Worm (Caenorhabditis elegans): Measurements from ENCODE around the gene hlh-26.

Gene hlh-26

DNA sequence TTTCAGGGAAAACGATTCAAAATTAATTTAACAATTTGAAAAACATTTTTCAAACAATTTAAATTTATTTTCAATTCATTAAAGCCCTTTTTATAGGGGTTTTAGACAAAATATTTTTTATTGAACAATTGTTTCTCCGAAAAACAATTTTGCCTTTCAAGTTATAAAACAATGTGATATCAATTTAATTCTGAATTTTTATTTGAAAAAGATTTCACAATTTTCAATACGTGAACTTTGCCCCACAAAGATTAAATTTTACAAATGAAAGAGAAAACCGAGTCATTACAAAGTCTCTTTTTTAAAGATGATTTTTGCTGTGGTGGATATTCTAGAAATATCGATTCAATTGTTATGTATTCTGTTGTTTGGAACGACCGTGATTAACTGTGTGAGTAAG is 14.6 kb downstream of the hlh-26 start, which contains the start of gene ZK177.2:
Gene ZK177.2 (plus strand): TSS at position 301 of the 400 bp plus-strand sequence.
- TF ChIP-seq ama-1 (optimal IDR thresholded peaks at IDR 0.05), result no peak
- no peak for TF ChIP-seq mep-1 (tag; optimal IDR thresholded peaks at IDR 0.05)
- TF ChIP-seq nhr-90 (tag; optimal IDR thresholded peaks at IDR 0.05; ENCODE audit: poor library complexity), result no peak
- TF ChIP-seq lin-13 (GFP tag; optimal IDR thresholded peaks at IDR 0.05), result no peak
- no peak for TF ChIP-seq egl-13 (tag; optimal IDR thresholded peaks at IDR 0.05)
- no peak for TF ChIP-seq hlh-4 (tag; optimal IDR thresholded peaks at IDR 0.05)
- TF ChIP-seq snu-23 (GFP tag; optimal IDR thresholded peaks at IDR 0.05), result no peak
- TF ChIP-seq hpl-2 (GFP tag; optimal IDR thresholded peaks at IDR 0.05), result no peak
- no peak for TF ChIP-seq zag-1 (tag; optimal IDR thresholded peaks at IDR 0.05)
- TF ChIP-seq nhr-71 (tag; optimal IDR thresholded peaks at IDR 0.05), result no peak
- no peak for TF ChIP-seq mef-2 (tag; optimal IDR thresholded peaks at IDR 0.05)
- TF ChIP-seq ces-1 (GFP tag; optimal IDR thresholded peaks at IDR 0.05), result no peak
- TF ChIP-seq zip-4 (GFP tag; optimal IDR thresholded peaks at IDR 0.05), result no peak
- TF ChIP-seq irx-1 (tag; optimal IDR thresholded peaks at IDR 0.05), result no peak
- no peak for TF ChIP-seq aly-2 (tag; optimal IDR thresholded peaks at IDR 0.05)
- TF ChIP-seq nhr-47 (tag; optimal IDR thresholded peaks at IDR 0.05), result no peak
- TF ChIP-seq egl-27 (tag; optimal IDR thresholded peaks at IDR 0.05), result no peak
- no peak for TF ChIP-seq ceh-63 (GFP tag; optimal IDR thresholded peaks at IDR 0.05)
- TF ChIP-seq nhr-19 (GFP tag; conservative IDR thresholded peaks at IDR 0.05), result no peak

DNA sequence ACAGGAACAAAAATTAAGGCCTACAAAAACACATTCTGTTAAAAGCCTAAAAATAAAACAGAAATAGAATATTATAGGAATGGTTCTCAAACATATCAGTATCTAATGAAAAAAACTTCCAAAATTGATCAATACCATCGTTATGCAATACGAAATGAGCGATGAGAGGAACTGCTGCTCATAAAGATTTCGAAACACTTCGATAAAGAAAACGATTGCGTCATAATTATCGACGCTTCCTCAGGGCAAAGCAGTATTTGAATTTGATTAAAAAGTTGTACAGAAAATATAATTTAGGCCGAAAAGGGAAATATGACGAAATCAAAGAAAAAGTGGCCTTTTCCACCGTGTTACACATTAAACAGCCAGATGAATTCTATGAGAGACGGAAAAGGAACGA is 15.5 kb downstream of the hlh-26 start:
- TF ChIP-seq mdl-1 (tag; optimal IDR thresholded peaks at IDR 0.05), result no peak

- TF ChIP-seq pax-3 (tag; optimal IDR thresholded peaks at IDR 0.05) (no peak), efl-3 (GFP tag; optimal IDR thresholded peaks at IDR 0.05) (no peak), vab-15 (tag; optimal IDR thresholded peaks at IDR 0.05) (no peak), xbp-1 (tag; optimal IDR thresholded peaks at IDR 0.05) (no peak), nhr-84 (tag; optimal IDR thresholded peaks at IDR 0.05) (no peak), C04F5.9 (tag; optimal IDR thresholded peaks at IDR 0.05) (no peak), nhr-237 (tag; optimal IDR thresholded peaks at IDR 0.05) (no peak), elt-2 (tag; optimal IDR thresholded peaks at IDR 0.05) (no peak), mep-1 (tag; optimal IDR thresholded peaks at IDR 0.05) (no peak), zag-1 (tag; optimal IDR thresholded peaks at IDR 0.05) (no peak), nhr-71 (tag; optimal IDR thresholded peaks at IDR 0.05) (no peak), snu-23 (GFP tag; optimal IDR thresholded peaks at IDR 0.05) (no peak), lin-14 (GFP tag; optimal IDR thresholded peaks at IDR 0.05) (no peak), ceh-63 (GFP tag; optimal IDR thresholded peaks at IDR 0.05) (no peak), ets-5 (GFP tag; IDR thresholded peaks at IDR 0.05) (no peak), unc-30 (tag; optimal IDR thresholded peaks at IDR 0.05) (no peak), sptf-1 (tag; optimal IDR thresholded peaks at IDR 0.05) (no peak), lin-35 (GFP tag; optimal IDR thresholded peaks at IDR 0.05) (no peak), mdl-1 (tag; optimal IDR thresholded peaks at IDR 0.05) (no peak)
Measured at ce11 chrII:5517643-5518042, 15.9 kb downstream of the hlh-26 start, which contains the start of gene ZK177.9. TSS of gene ZK177.9 (minus strand) at chrII:5517743.

DNA sequence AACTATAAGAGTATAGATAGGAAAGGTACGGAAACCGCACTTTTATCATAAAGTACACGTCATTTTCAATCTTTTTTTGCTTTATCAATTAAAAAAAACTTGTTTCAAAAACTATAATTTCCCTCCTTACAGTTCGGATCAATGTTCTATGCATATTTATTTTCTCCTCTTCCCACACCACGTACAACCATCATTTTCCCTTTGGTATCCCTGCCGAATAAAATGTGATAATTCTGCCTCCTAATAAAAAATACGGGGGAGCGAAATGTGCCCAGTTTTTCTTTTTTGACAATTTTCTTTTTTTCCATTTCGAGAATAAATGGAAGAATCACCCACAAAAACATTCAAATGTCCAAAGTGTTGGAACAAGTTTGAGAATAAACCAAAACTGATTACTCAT is 18.0 kb downstream of the hlh-26 start, which contains the start of gene ZK177.3:
Gene ZK177.3 (plus strand): TSS at position 301 of the 400 bp plus-strand sequence.
- TF ChIP-seq unc-62 (GFP tag; optimal IDR thresholded peaks at IDR 0.05), result no peak
- peak; percentile 34 for TF ChIP-seq elt-2 (tag; optimal IDR thresholded peaks at IDR 0.05)
- TF ChIP-seq grh-1 (GFP tag; IDR thresholded peaks at IDR 0.05), result no peak
- no peak for TF ChIP-seq efl-1 (optimal IDR thresholded peaks at IDR 0.05)
- peak in 1 of 2 experiments; percentile 47 for TF ChIP-seq efl-1 (GFP tag; optimal IDR thresholded peaks at IDR 0.05 in 1 of 2)
- TF ChIP-seq ceh-8 (GFP tag; optimal IDR thresholded peaks at IDR 0.05), result no peak
- no peak for TF ChIP-seq unc-98 (GFP tag; IDR thresholded peaks at IDR 0.05)
- TF ChIP-seq lsy-2 (tag; optimal IDR thresholded peaks at IDR 0.05), result no peak
